Worm (Caenorhabditis elegans) whole organism, midembryonic: Measurements from ENCODE around the gene F53G2.12.

Experiments used
- T22C8.4 ChIP-seq: fragments of 200-800 bp; sonication (Bioruptor generic); IDR thresholded peaks from 2 replicates; pipeline ENCODE4 v1.3.6; 2022; ENCODE audit warnings: missing genetic modification characterization, missing compliant biosample characterization
- cog-1 ChIP-seq: sonication (generic microtip); optimal IDR thresholded peaks from 2 replicates; lab custom pipeline; 2016; ENCODE audit warnings: missing genetic modification characterization, missing compliant biosample characterization
- klf-2 ChIP-seq: fragments of 200-800 bp; sonication (Bioruptor generic); conservative IDR thresholded peaks from 2 replicates; pipeline ENCODE4 v1.3.6; 2022; ENCODE audit warnings: missing genetic modification reagents, missing genetic modification characterization, missing compliant biosample characterization
- med-1 ChIP-seq: sonication (generic microtip); optimal IDR thresholded peaks from 2 replicates; lab custom pipeline; 2017; ENCODE audit warnings: missing genetic modification characterization, mild to moderate bottlenecking, missing compliant biosample characterization, antibody characterized with exemption, missing genetic modification reagents; ENCODE audit not compliant: insufficient read depth
- tab-1 ChIP-seq: fragments of 200-800 bp; sonication (Bioruptor generic); IDR thresholded peaks from 2 replicates; pipeline ENCODE4 v1.3.6; 2022; ENCODE audit warnings: missing genetic modification characterization, missing compliant biosample characterization
- ztf-23 ChIP-seq: fragments of 200-800 bp; sonication (Bioruptor generic); IDR thresholded peaks from 2 replicates; pipeline ENCODE4 v1.3.6; 2022; ENCODE audit warnings: missing genetic modification reagents, missing genetic modification characterization, missing compliant biosample characterization

DNA sequence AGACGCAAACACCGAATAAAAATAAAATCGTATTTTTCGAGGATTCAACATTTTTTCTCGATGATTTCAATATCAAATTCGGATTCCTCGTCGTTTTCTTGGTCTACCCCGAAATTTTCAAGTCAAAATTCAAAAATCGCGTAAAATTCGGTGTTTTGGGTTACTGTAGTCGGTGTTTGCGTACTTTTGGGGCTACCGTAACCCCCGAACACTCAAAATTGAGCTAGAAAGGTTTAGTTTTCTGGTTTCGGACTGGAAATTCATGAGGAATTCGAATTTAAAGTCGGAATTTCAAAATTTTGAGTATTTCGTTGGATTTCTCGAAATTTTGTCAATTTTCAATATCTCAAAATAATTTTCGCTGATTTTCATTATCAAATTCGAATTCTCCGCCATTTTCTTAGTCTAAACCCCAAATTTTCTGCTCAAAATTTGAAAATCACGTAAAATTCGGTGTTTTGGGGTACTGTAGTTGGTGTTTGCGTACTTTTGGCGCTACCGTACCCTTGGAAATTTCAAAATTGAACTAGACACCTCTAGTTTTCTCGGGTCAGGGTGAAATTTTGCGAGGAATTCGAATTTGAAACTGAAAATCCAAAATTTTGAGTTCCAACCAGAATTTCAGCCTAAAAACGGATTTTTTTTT is 22.8 kb downstream of the F53G2.12 start:
- TF ChIP-seq cog-1 (no peak), med-1 (GFP tag; lab: Kevin White, UChicago) (no peak), T22C8.4 (GFP tag; lab: Robert Waterston, UW) (no peak), tab-1 (GFP tag; lab: Robert Waterston, UW) (no peak), ztf-23 (GFP tag; lab: Robert Waterston, UW) (no peak), klf-2 (no peak)
